Worm (Caenorhabditis elegans): ENCODE results near the gene srbc-21.

Gene srbc-21

DNA sequence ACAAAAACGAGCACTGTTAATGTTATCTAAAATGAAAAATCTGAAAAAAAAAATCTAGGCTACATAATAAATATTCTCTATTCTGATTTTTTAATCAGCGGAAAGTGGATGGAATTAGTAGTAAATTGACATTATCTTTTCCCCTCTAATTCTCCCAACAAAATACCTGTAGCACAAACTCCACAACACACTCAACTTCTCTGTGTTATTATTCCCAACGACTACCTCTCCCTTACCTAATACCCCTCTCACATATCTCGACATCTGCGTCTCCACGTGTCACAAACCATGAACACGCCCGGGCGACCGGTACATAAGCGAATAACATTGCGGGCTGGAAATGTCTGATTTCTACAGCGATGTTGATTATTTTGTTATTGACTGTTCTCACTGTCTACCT lies 27.8 kb downstream of the srbc-21 start, which contains the start of gene cyp-33C2:
cyp-33C2 (plus strand) TSS at position 327 of the 400 bp plus-strand sequence.
- no peak for TF ChIP-seq lsy-2 (tag; optimal IDR thresholded peaks at IDR 0.05)
- no peak for TF ChIP-seq T26A8.4 (GFP tag; IDR thresholded peaks at IDR 0.05)
- TF ChIP-seq daf-16 (GFP tag; optimal IDR thresholded peaks at IDR 0.05), result no peak
- peak; percentile 25 for TF ChIP-seq daf-16 (tag; optimal IDR thresholded peaks at IDR 0.05)
- TF ChIP-seq dmd-6 (GFP tag; IDR thresholded peaks at IDR 0.05), result peak; percentile 61
- TF ChIP-seq ctbp-1 (GFP tag; IDR thresholded peaks at IDR 0.05), result no peak
- TF ChIP-seq lin-29 (GFP tag; IDR thresholded peaks at IDR 0.05), result no peak
- peak; percentile 93 for TF ChIP-seq nhr-28 (tag; optimal IDR thresholded peaks at IDR 0.05)
- no peak for TF ChIP-seq nhr-111 (GFP tag; optimal IDR thresholded peaks at IDR 0.05)

DNA sequence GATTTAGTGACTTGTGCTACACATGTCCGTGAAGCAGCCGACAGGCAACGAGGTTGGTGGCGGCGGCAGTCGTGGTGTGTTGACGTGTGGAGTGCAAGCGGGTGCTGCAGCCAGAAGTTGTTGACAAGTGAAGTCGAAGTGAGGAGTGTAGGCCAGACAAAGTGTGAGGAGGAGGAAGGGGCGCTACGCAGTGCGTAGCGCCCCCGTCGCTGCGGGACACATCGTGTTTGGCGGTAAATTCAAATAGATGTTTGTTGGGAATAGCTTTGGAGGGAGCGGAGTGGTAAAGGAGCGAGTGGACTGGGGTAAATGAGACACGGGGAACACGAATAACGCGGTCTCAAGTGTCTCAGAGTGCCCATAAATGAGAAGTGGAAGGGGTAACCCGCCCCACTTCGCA lies 30.2 kb downstream of the srbc-21 start:
- TF ChIP-seq jun-1 (tag; optimal IDR thresholded peaks at IDR 0.05), result no peak
- TF ChIP-seq aha-1 (tag), result peak; percentile 62
- no peak for TF ChIP-seq Y75B8A.6 (GFP tag; IDR thresholded peaks at IDR 0.05)
- TF ChIP-seq nhr-25 (tag; optimal IDR thresholded peaks at IDR 0.05; ENCODE audit: borderline replicate concordance, insufficient read depth), result no peak
- TF ChIP-seq set-16 (GFP tag; IDR thresholded peaks at IDR 0.05), result 0 out of 2 replicates have a peak, but pooled peaks have one; percentile 32
- TF ChIP-seq pha-4 (GFP tag; IDR thresholded peaks at IDR 0.05), result no peak
- TF ChIP-seq pha-4 (tag; optimal IDR thresholded peaks at IDR 0.05), result no peak
- TF ChIP-seq ZK546.5 (tag; optimal IDR thresholded peaks at IDR 0.05), result no peak

DNA sequence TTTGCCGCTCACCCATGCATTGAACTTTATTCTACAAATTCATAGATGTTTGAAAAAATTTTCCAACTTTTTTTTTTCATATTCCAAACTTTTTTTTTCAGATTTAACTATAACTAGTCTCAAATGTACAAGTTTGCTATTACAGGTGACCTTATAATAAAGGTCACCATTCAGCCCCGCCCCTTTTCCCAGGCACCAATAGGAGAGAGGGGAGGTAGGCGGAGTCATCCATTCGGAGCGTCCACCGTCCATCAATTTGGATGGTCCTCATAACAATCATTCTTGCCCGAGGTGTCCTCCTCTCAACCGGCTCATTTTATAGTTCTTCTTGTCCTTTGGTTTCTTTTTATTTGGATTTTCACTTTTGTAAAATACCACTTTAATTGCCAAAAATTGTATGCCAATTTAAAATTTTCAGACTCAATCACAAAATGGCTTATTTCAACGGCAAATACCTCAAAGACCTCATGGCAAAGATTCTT lies 32.6 kb downstream of the srbc-21 start, which contains the start of gene Y5H2B.3:
Y5H2B.3 (plus strand) TSS at position 432 of the 482 bp plus-strand sequence.
- no peak for TF ChIP-seq D1046.2 (GFP tag; IDR thresholded peaks at IDR 0.05)
- TF ChIP-seq ZK337.2 (GFP tag; IDR thresholded peaks at IDR 0.05), result no peak
- TF ChIP-seq tag-97 (GFP tag; IDR thresholded peaks at IDR 0.05), result no peak

DNA sequence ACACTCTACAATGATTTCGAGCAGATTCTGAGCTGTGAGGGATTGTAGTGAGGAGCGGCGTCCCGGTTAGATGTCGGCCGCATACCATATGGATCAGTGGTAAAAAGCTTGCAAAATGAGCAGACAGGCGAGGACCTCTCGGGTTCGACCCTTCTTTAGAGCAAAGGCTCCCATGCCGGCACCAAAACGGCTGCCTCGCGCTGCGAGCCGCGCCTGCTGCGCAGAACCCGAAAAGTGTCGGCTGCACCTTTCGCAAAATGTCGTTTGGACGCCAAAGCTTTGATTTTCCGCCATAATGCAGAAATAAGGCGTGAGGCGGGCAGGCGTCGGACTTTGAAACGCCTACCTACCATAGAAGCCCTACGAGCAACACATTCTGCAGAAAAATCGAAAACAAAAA lies 35.1 kb downstream of the srbc-21 start:
- TF ChIP-seq egl-43 (GFP tag; IDR thresholded peaks at IDR 0.05) (peak; percentile 70), Y48G9A.11 (GFP tag; IDR thresholded peaks at IDR 0.05) (peak; percentile 71; the same call in 1 of the 2 replicates), daf-8 (GFP tag; IDR thresholded peaks at IDR 0.05) (no peak), D1046.2 (GFP tag; IDR thresholded peaks at IDR 0.05) (0 out of 2 replicates have a peak, but pooled peaks have one; percentile 41), set-16 (GFP tag; IDR thresholded peaks at IDR 0.05) (peak; percentile 91)

DNA sequence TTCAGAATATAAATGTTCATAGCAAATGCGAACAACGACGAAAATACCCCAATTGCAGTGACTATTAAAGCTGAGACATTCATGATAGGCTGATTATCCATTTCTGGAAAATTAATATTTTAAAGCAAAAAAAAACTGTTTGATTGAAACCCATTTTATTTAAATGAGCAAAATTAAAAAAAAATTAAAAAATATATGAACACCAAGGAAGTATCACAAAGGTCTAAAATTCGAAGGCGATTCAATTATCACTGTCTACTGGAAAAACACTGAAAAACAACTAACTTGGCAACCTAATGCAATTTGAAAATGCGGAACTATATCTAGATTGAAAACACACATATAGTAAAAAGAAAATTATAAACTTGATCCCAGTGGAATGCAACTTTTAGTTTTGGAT lies 35.8 kb downstream of the srbc-21 start, which contains the start of gene srbc-42:
srbc-42 (minus strand) TSS at position 101 of the 400 bp plus-strand sequence.
- TF ChIP-seq nhr-76 (tag; optimal IDR thresholded peaks at IDR 0.05) (no peak), unc-62 (GFP tag; optimal IDR thresholded peaks at IDR 0.05 in 1 of 2) (no peak), unc-62 (tag; optimal IDR thresholded peaks at IDR 0.05) (no peak), T20F7.1 (GFP tag; optimal IDR thresholded peaks at IDR 0.05) (no peak), skn-1 (tag; optimal IDR thresholded peaks at IDR 0.05) (no peak), nhr-111 (GFP tag; optimal IDR thresholded peaks at IDR 0.05) (no peak), tag-97 (GFP tag; IDR thresholded peaks at IDR 0.05) (no peak), F49E8.2 (tag; optimal IDR thresholded peaks at IDR 0.05; ENCODE audit: borderline replicate concordance) (no peak), nhr-11 (tag; optimal IDR thresholded peaks at IDR 0.05) (no peak), hlh-11 (tag; optimal IDR thresholded peaks at IDR 0.05) (no peak), ceh-20 (GFP tag; IDR thresholded peaks at IDR 0.05) (no peak), spr-3 (GFP tag; optimal IDR thresholded peaks at IDR 0.05) (no peak)

All from whole organism, L4 larva.